Worm (Caenorhabditis elegans): ENCODE measurements around the gene C27D6.11.

Gene C27D6.11

ce11 chrII:5182451-5182850, 21.4 kb upstream of the C27D6.11 start (continued):
- TF ChIP-seq lin-15B (tag; optimal IDR thresholded peaks at IDR 0.05) (no peak), Y48G9A.11 (GFP tag; IDR thresholded peaks at IDR 0.05) (no peak), ctbp-1 (GFP tag; IDR thresholded peaks at IDR 0.05) (peak; percentile 15; the same call in 1 of the 2 replicates), saeg-2 (GFP tag; IDR thresholded peaks at IDR 0.05) (0 out of 2 replicates have a peak, but pooled peaks have one; percentile 24), nhr-10 (tag; optimal IDR thresholded peaks at IDR 0.05) (peak; percentile 20), F44E2.7 (GFP tag; IDR thresholded peaks at IDR 0.05) (no peak), ceh-20 (GFP tag; IDR thresholded peaks at IDR 0.05) (peak; percentile 80; the same call in 1 of the 2 replicates), egl-43 (GFP tag; IDR thresholded peaks at IDR 0.05) (peak; percentile 61; the same call in 1 of the 2 replicates), nhr-102 (tag; optimal IDR thresholded peaks at IDR 0.05) (peak; percentile 68), spr-1 (tag; optimal IDR thresholded peaks at IDR 0.05) (peak; percentile 62), rbr-2 (tag; optimal IDR thresholded peaks at IDR 0.05) (peak; percentile 49), dmd-6 (GFP tag; IDR thresholded peaks at IDR 0.05) (peak; percentile 97), nhr-28 (tag; optimal IDR thresholded peaks at IDR 0.05) (peak; percentile 81), madf-9 (GFP tag; conservative IDR thresholded peaks at IDR 0.05) (peak; percentile 55; the same call in 1 of the 2 replicates), hif-1 (tag; optimal IDR thresholded peaks at IDR 0.05) (peak in 1 of 2 experiments; percentile 65), daf-16 (GFP tag; optimal IDR thresholded peaks at IDR 0.05) (peak in 1 of 2 experiments; percentile 65), daf-16 (tag; optimal IDR thresholded peaks at IDR 0.05) (peak; percentile 87), mxl-2 (GFP tag; conservative IDR thresholded peaks at IDR 0.05) (peak; percentile 57; the same call in 1 of the 2 replicates), mdl-1 (tag; optimal IDR thresholded peaks at IDR 0.05) (peak; percentile 53 to 79), F37D6.2 (tag; optimal IDR thresholded peaks at IDR 0.05) (peak; percentile 2), skn-1 (tag; optimal IDR thresholded peaks at IDR 0.05) (no peak), php-3 (GFP tag; IDR thresholded peaks at IDR 0.05) (peak; percentile 27; the same call in 1 of the 2 replicates)

- TF ChIP-seq ZK337.2 (GFP tag; IDR thresholded peaks at IDR 0.05) (no peak), F44E2.7 (GFP tag; IDR thresholded peaks at IDR 0.05) (no peak), Y75B8A.6 (GFP tag; IDR thresholded peaks at IDR 0.05) (no peak), nhr-76 (tag; optimal IDR thresholded peaks at IDR 0.05) (no peak), ama-1 (optimal IDR thresholded peaks at IDR 0.05) (no peak), jun-1 (tag; optimal IDR thresholded peaks at IDR 0.05) (no peak), lin-29 (GFP tag; IDR thresholded peaks at IDR 0.05) (no peak), ceh-44 (GFP tag; IDR thresholded peaks at IDR 0.05) (0 out of 2 replicates have a peak, but pooled peaks have one; percentile 19), hlh-11 (tag; optimal IDR thresholded peaks at IDR 0.05) (peak; percentile 85), madf-5 (GFP tag; IDR thresholded peaks at IDR 0.05) (no peak), hmg-1.1 (GFP tag; IDR thresholded peaks at IDR 0.05) (peak; percentile 85), nhr-77 (tag; optimal IDR thresholded peaks at IDR 0.05) (no peak), nhr-6 (tag; optimal IDR thresholded peaks at IDR 0.05) (no peak), zip-11 (GFP tag; IDR thresholded peaks at IDR 0.05) (no peak), snpc-1.2 (GFP tag; IDR thresholded peaks at IDR 0.05) (no peak), daf-8 (GFP tag; IDR thresholded peaks at IDR 0.05) (no peak), unc-39 (tag; optimal IDR thresholded peaks at IDR 0.05) (no peak), lin-15B (tag; optimal IDR thresholded peaks at IDR 0.05) (no peak), nhr-102 (tag; optimal IDR thresholded peaks at IDR 0.05) (no peak), snpc-4 (tag; optimal IDR thresholded peaks at IDR 0.05) (no peak), nhr-25 (tag; optimal IDR thresholded peaks at IDR 0.05; ENCODE audit: borderline replicate concordance, insufficient read depth) (peak; percentile 70), lir-3 (tag; optimal IDR thresholded peaks at IDR 0.05) (no peak), zfp-2 (tag; optimal IDR thresholded peaks at IDR 0.05) (peak; percentile 19), unc-62 (GFP tag; optimal IDR thresholded peaks at IDR 0.05 in 1 of 2) (peak in 1 of 2 experiments; percentile 48), unc-62 (tag; optimal IDR thresholded peaks at IDR 0.05) (no peak), lin-38 (GFP tag; IDR thresholded peaks at IDR 0.05) (peak; percentile 48), lim-7 (GFP tag; IDR thresholded peaks at IDR 0.05) (no peak), rbr-2 (tag; optimal IDR thresholded peaks at IDR 0.05) (peak; percentile 79), zip-2 (tag; optimal IDR thresholded peaks at IDR 0.05) (no peak), Y105C5A.15 (GFP tag; IDR thresholded peaks at IDR 0.05) (no peak), aly-2 (tag; optimal IDR thresholded peaks at IDR 0.05) (no peak), zag-1 (tag; optimal IDR thresholded peaks at IDR 0.05) (no peak), ztf-11 (tag; optimal IDR thresholded peaks at IDR 0.05) (no peak), dpl-1 (GFP tag; optimal IDR thresholded peaks at IDR 0.05) (peak; percentile 31)
These were observed 20.5 kb upstream of the C27D6.11 start for ce11 chrII:5181497-5181896.
